Worm (Caenorhabditis elegans) whole organism, L3 larva: ENCODE data around the gene ZK1290.13.

Experiments
- ceh-16 ChIP-seq: sonication (generic microtip); optimal IDR thresholded peaks from 2 replicates; lab custom pipeline; 2017; ENCODE audit warnings: missing biosample characterization, missing genetic modification characterization
- ceh-82 ChIP-seq: fragments of 150-350 bp; optimal IDR thresholded peaks from 2 replicates; lab custom pipeline; 2014; ENCODE audit warnings: missing biosample characterization, missing genetic modification characterization
- fkh-10 ChIP-seq: sonication (generic microtip); optimal IDR thresholded peaks from 2 replicates; lab custom pipeline; 2017; ENCODE audit warnings: missing biosample characterization, missing genetic modification reagents, missing genetic modification characterization
- nhr-23 ChIP-seq: fragments of 150-350 bp; optimal IDR thresholded peaks from 2 replicates; lab custom pipeline; 2014; ENCODE audit warnings: missing biosample characterization, missing genetic modification reagents, missing genetic modification characterization
- nhr-25 ChIP-seq: sonication (generic microtip); optimal IDR thresholded peaks from 2 replicates; lab custom pipeline; 2017; ENCODE audit warnings: missing biosample characterization, missing genetic modification characterization
- nhr-43 ChIP-seq: sonication (generic microtip); optimal IDR thresholded peaks from 2 replicates; lab custom pipeline; 2016; ENCODE audit warnings: mild to moderate bottlenecking, missing genetic modification characterization, missing compliant biosample characterization; ENCODE audit not compliant: poor library complexity, severe bottlenecking
- pqm-1 ChIP-seq: fragments of 150-350 bp; optimal IDR thresholded peaks from 2 replicates; lab custom pipeline; 2017; ENCODE audit warnings: missing biosample characterization, missing genetic modification characterization, inconsistent platforms
- snpc-4 ChIP-seq: fragments of 150-350 bp; optimal IDR thresholded peaks from 2 replicates; lab custom pipeline; 2014; ENCODE audit warnings: missing biosample characterization, missing genetic modification characterization
- unc-62 ChIP-seq: fragments of 150-350 bp; sonication (generic microtip); optimal IDR thresholded peaks from 4 replicates; lab custom pipeline; 2014; ENCODE audit warnings: missing biosample characterization, missing genetic modification reagents, missing genetic modification characterization

DNA sequence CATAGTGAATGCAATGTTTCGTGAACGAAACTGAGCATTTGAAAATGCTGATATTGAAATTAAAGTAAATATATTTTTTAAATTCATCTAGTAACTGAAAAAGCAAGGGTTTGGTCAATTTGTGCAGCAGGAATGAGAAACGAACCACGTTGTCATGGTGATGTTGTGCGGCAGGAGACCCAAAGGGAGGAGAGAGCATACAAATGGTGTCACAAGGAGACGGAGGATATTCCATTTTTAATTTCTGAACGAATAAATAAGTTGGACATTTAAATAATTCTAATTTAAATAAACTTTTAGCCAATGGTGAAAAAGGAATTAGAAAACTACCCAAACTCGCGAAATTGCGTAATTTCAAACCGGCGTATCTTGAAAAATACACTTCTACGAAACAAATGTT, 48.7 kb downstream of the ZK1290.13 start, which contains the start of gene mks-3:
- TF ChIP-seq nhr-43 = no peak
- no peak for TF ChIP-seq nhr-23 (tag; lab: Kevin White, UChicago)
- TF ChIP-seq unc-62 (GFP tag; lab: Kevin White, UChicago) = no peak
- TF ChIP-seq nhr-25 = no peak
- TF ChIP-seq ceh-16 = no peak
- TF ChIP-seq pqm-1 (tag; lab: Kevin White, UChicago) = no peak
- TF ChIP-seq snpc-4 (tag; lab: Kevin White, UChicago) = no peak
- TF ChIP-seq fkh-10 (GFP tag; lab: Kevin White, UChicago) = no peak
- no peak for TF ChIP-seq ceh-82 (tag; lab: Kevin White, UChicago)
